Worm (Caenorhabditis elegans) whole organism, late embryonic: ENCODE data around the gene Y53F4B.39.
A peak's percentile ranks its signal among the peaks of the same experiment; 100 is the strongest.

Experiments
- Y22D7AL.16 ChIP-seq: sonication (generic microtip); optimal IDR thresholded peaks from 2 replicates; lab custom pipeline; 2016; ENCODE audit warnings: missing genetic modification characterization, missing compliant biosample characterization
- ama-1 ChIP-seq: fragments of 150-350 bp; optimal IDR thresholded peaks from 2 replicates; lab custom pipeline; 2014
- ceh-14 ChIP-seq: sonication (generic microtip); optimal IDR thresholded peaks from 2 replicates; lab custom pipeline; 2016; ENCODE audit warnings: missing genotype, missing genetic modification characterization, missing compliant biosample characterization
- ceh-48 ChIP-seq: sonication (generic microtip); optimal IDR thresholded peaks from 2 replicates; lab custom pipeline; 2016; ENCODE audit warnings: missing genetic modification characterization, inconsistent platforms, missing compliant biosample characterization
- eyg-1 ChIP-seq: sonication (generic microtip); optimal IDR thresholded peaks from 2 replicates; lab custom pipeline; 2016; ENCODE audit warnings: missing genotype, missing genetic modification characterization, missing compliant biosample characterization
- unc-42 ChIP-seq: sonication (generic microtip); optimal IDR thresholded peaks from 2 replicates; lab custom pipeline; 2016; ENCODE audit warnings: missing genotype, missing genetic modification characterization, missing compliant biosample characterization
- ztf-16 ChIP-seq: sonication (generic microtip); optimal IDR thresholded peaks from 2 replicates; lab custom pipeline; 2017; ENCODE audit warnings: missing genetic modification characterization, missing compliant biosample characterization

ce11 chrII:15165681-15166235, 55.8 kb downstream of the Y53F4B.39 start, which contains the start of gene gst-27:
- TF ChIP-seq ama-1 (no peak), eyg-1 (tag; lab: Kevin White, UChicago) (peak; percentile 2), Y22D7AL.16 (tag; lab: Kevin White, UChicago) (peak; percentile 74), ceh-48 (tag; lab: Kevin White, UChicago) (peak; percentile 71), ceh-14 (peak; percentile 59), unc-42 (tag; lab: Kevin White, UChicago) (peak; percentile 59), ztf-16 (peak; percentile 86)
